Worm (Caenorhabditis elegans): Measurements from ENCODE around the gene Y39F10C.1.

Gene Y39F10C.1

ce11 chrII:675822-676221 is 419 bp downstream of the Y39F10C.1 start:
- TF ChIP-seq ets-4 (tag; optimal IDR thresholded peaks at IDR 0.05) (no peak), nhr-11 (tag; optimal IDR thresholded peaks at IDR 0.05) (no peak), pag-3 (tag; optimal IDR thresholded peaks at IDR 0.05; ENCODE audit: borderline replicate concordance) (no peak), unc-42 (tag; optimal IDR thresholded peaks at IDR 0.05) (no peak), unc-86 (tag; optimal IDR thresholded peaks at IDR 0.05) (no peak), ceh-19 (GFP tag; optimal IDR thresholded peaks at IDR 0.05) (no peak), ceh-18 (tag; optimal IDR thresholded peaks at IDR 0.05) (no peak), C38D4.7 (GFP tag; optimal IDR thresholded peaks at IDR 0.05) (no peak), mec-3 (tag; optimal IDR thresholded peaks at IDR 0.05; ENCODE audit: borderline replicate concordance) (no peak), ceh-14 (tag; optimal IDR thresholded peaks at IDR 0.05) (no peak), zip-5 (tag; optimal IDR thresholded peaks at IDR 0.05) (no peak), syd-9 (tag; optimal IDR thresholded peaks at IDR 0.05) (no peak), hlh-8 (tag; optimal IDR thresholded peaks at IDR 0.05) (no peak), sox-2 (GFP tag; IDR thresholded peaks at IDR 0.05) (no peak), gmeb-2 (tag; optimal IDR thresholded peaks at IDR 0.05) (no peak), madf-2 (tag; optimal IDR thresholded peaks at IDR 0.05) (no peak), che-1 (tag; optimal IDR thresholded peaks at IDR 0.05) (no peak)

ce11 chrII:678581-678980 is 3.2 kb downstream of the Y39F10C.1 start, which contains the start of gene T02H6.9:
TSS of gene T02H6.9 (plus strand) at chrII:678881.
- no peak for TF ChIP-seq syd-9 (tag; optimal IDR thresholded peaks at IDR 0.05)
- no peak for TF ChIP-seq unc-55 (GFP tag; optimal IDR thresholded peaks at IDR 0.05)
- TF ChIP-seq ceh-18 (tag; optimal IDR thresholded peaks at IDR 0.05): no peak
- TF ChIP-seq nhr-11 (tag; optimal IDR thresholded peaks at IDR 0.05): no peak
- no peak for TF ChIP-seq zip-5 (tag; optimal IDR thresholded peaks at IDR 0.05)
- no peak for TF ChIP-seq C08G9.2 (tag; optimal IDR thresholded peaks at IDR 0.05)
- TF ChIP-seq pros-1 (tag; optimal IDR thresholded peaks at IDR 0.05): no peak
- TF ChIP-seq ztf-16 (tag; optimal IDR thresholded peaks at IDR 0.05): no peak
- TF ChIP-seq ceh-24 (tag; optimal IDR thresholded peaks at IDR 0.05): no peak
- no peak for TF ChIP-seq unc-86 (tag; optimal IDR thresholded peaks at IDR 0.05)
- TF ChIP-seq ceh-34 (tag; optimal IDR thresholded peaks at IDR 0.05): no peak
- TF ChIP-seq elt-4 (tag; optimal IDR thresholded peaks at IDR 0.05): no peak
- no peak for TF ChIP-seq nfya-1 (tag; optimal IDR thresholded peaks at IDR 0.05)

DNA sequence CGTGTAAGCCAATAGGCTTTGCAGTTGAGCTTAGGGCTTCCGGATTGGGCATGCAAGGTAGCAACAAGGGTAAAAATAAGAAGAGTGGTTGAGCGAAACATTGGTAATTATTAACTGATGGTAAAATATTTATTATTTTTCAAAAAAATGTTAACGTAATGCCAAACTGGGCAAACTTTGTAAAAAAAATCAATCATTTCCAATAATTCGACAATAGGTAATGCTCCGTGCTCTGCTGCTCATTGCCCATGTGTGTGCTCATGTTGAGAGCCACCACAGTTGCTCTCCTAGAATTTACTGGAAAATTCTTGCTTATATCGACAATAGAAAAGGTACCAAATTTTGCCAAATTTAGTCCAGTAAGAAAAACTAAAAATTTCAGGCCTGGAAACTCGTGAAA is 5.2 kb downstream of the Y39F10C.1 start, which contains the start of the genes T02H6.10 and T02H6.8:
Gene T02H6.10 (minus strand): TSS at position 101 of the 400 bp plus-strand sequence.
Gene T02H6.8 (plus strand): TSS at position 221 of the 400 bp plus-strand sequence.
- TF ChIP-seq Y22D7AL.16 (tag; optimal IDR thresholded peaks at IDR 0.05) (no peak), hlh-15 (tag; optimal IDR thresholded peaks at IDR 0.05) (no peak), lin-11 (tag; optimal IDR thresholded peaks at IDR 0.05) (no peak), unc-55 (GFP tag; optimal IDR thresholded peaks at IDR 0.05) (no peak), T23F11.4 (GFP tag; optimal IDR thresholded peaks at IDR 0.05) (no peak), eyg-1 (tag; optimal IDR thresholded peaks at IDR 0.05) (no peak), gmeb-2 (tag; optimal IDR thresholded peaks at IDR 0.05) (no peak), ceh-9 (tag; optimal IDR thresholded peaks at IDR 0.05) (no peak), dve-1 (tag; optimal IDR thresholded peaks at IDR 0.05) (no peak), ceh-2 (tag; optimal IDR thresholded peaks at IDR 0.05) (no peak), ceh-14 (tag; optimal IDR thresholded peaks at IDR 0.05) (no peak), sdc-2 (tag; optimal IDR thresholded peaks at IDR 0.05) (no peak), C08G9.2 (tag; optimal IDR thresholded peaks at IDR 0.05) (no peak)

- no peak for TF ChIP-seq ceh-22 (tag; optimal IDR thresholded peaks at IDR 0.05)
- TF ChIP-seq nhr-232 (tag; optimal IDR thresholded peaks at IDR 0.05): no peak
- TF ChIP-seq pat-9 (tag; optimal IDR thresholded peaks at IDR 0.05): no peak
- TF ChIP-seq ceh-18 (tag; optimal IDR thresholded peaks at IDR 0.05): no peak
- TF ChIP-seq ceh-24 (tag; optimal IDR thresholded peaks at IDR 0.05): no peak
- TF ChIP-seq madf-2 (tag; optimal IDR thresholded peaks at IDR 0.05): no peak
- no peak for TF ChIP-seq pax-1 (tag; optimal IDR thresholded peaks at IDR 0.05)
- TF ChIP-seq hlh-6 (tag; optimal IDR thresholded peaks at IDR 0.05): no peak
- TF ChIP-seq npax-4 (tag; optimal IDR thresholded peaks at IDR 0.05): no peak
- TF ChIP-seq sox-4 (tag; optimal IDR thresholded peaks at IDR 0.05): no peak
- no peak for TF ChIP-seq ceh-2 (tag; optimal IDR thresholded peaks at IDR 0.05)
- no peak for TF ChIP-seq unc-3 (GFP tag; conservative IDR thresholded peaks at IDR 0.05)
- TF ChIP-seq unc-3 (tag; optimal IDR thresholded peaks at IDR 0.05): no peak
- TF ChIP-seq ceh-31 (tag; optimal IDR thresholded peaks at IDR 0.05): no peak
- TF ChIP-seq elt-4 (tag; optimal IDR thresholded peaks at IDR 0.05): no peak
- TF ChIP-seq pros-1 (tag; optimal IDR thresholded peaks at IDR 0.05): no peak
Measured at ce11 chrII:682326-682725, 6.9 kb downstream of the Y39F10C.1 start, which contains the start of gene T02H6.7. TSS of gene T02H6.7 (plus strand) at chrII:682626.

Data from whole organism, late embryonic.